Worm (Caenorhabditis elegans) whole organism, L1 larva: ENCODE results near the gene twk-5.

Experiments used
- ceh-82 ChIP-seq, 3 experiments: fragments of 150-350 bp in 1 of 3; sonication (generic microtip) in 2 of 3; optimal IDR thresholded peaks; 2 replicates each; lab custom pipeline; 2014 to 2017; ENCODE audit warnings: missing biosample characterization in 3 of 3, missing genetic modification characterization in 3 of 3
- ceh-90 ChIP-seq: sonication (generic microtip); optimal IDR thresholded peaks from 2 replicates; lab custom pipeline; 2016; ENCODE audit warnings: missing genetic modification characterization, missing compliant biosample characterization
- ces-1 ChIP-seq: fragments of 150-350 bp; optimal IDR thresholded peaks from 2 replicates; lab custom pipeline; 2014; ENCODE audit warnings: missing biosample characterization, missing genetic modification reagents, missing genetic modification characterization
- elt-3 ChIP-seq, 6 experiments: fragments of 150-350 bp in 1 of 6; sonication (generic microtip); optimal IDR thresholded peaks; 2 replicates each; lab custom pipeline; 2017 to 2018; ENCODE audit warnings: missing biosample characterization in 6 of 6, missing genetic modification characterization in 6 of 6, inconsistent platforms in 1 of 6
- lin-39 ChIP-seq: fragments of 150-350 bp; optimal IDR thresholded peaks from 2 replicates; lab custom pipeline; 2014; ENCODE audit warnings: missing biosample characterization, missing genetic modification reagents, missing genetic modification characterization
- rnt-1 ChIP-seq: sonication (generic microtip); optimal IDR thresholded peaks from 2 replicates; lab custom pipeline; 2016; ENCODE audit warnings: mild to moderate bottlenecking, missing genetic modification characterization, moderate library complexity, missing compliant biosample characterization
- snpc-4 ChIP-seq: fragments of 150-350 bp; optimal IDR thresholded peaks from 2 replicates; lab custom pipeline; 2014; ENCODE audit warnings: missing biosample characterization, missing genetic modification characterization
- sptf-1 ChIP-seq: fragments of 150-350 bp; optimal IDR thresholded peaks from 2 replicates; lab custom pipeline; 2014; ENCODE audit warnings: missing biosample characterization, missing genetic modification characterization
- unc-62 ChIP-seq: fragments of 150-350 bp; optimal IDR thresholded peaks from 2 replicates; lab custom pipeline; 2014; ENCODE audit warnings: missing biosample characterization, missing genetic modification reagents, missing genetic modification characterization
- ztf-4 ChIP-seq: fragments of 150-350 bp; optimal IDR thresholded peaks from 2 replicates; lab custom pipeline; 2014; ENCODE audit warnings: missing biosample characterization, missing genetic modification characterization

ce11 chrII:11464427-11464944, 20.6 kb downstream of the twk-5 start, which contains the start of the genes aars-1 and rga-1:
- TF ChIP-seq sptf-1 (tag; lab: Kevin White, UChicago) (no peak), unc-62 (GFP tag; lab: Kevin White, UChicago) (no peak), snpc-4 (tag; lab: Kevin White, UChicago) (peak; percentile 8), elt-3 (tag; optimal IDR thresholded peaks at IDR 0.05; lab: Kevin White, UChicago) (peak in 3 of 6 experiments; percentile 5 to 57 (median 55)), ztf-4 (no peak), ceh-90 (no peak), rnt-1 (tag; lab: Kevin White, UChicago) (peak; percentile 61), ces-1 (no peak), lin-39 (tag; lab: Kevin White, UChicago) (no peak), ceh-82 (tag; optimal IDR thresholded peaks at IDR 0.05; lab: Kevin White, UChicago) (peak in 1 of 3 experiments; percentile 52)
